Fruit fly (Drosophila melanogaster): ENCODE data around the gene KLHL18.

dm6 chr3R:11984862-11985261 is 25.4 kb downstream of the KLHL18 start:
- no peak for TF ChIP-seq psq (optimal IDR thresholded peaks at IDR 0.05)
- no peak for TF ChIP-seq ttk (optimal IDR thresholded peaks at IDR 0.05)
- no peak for TF ChIP-seq h (optimal IDR thresholded peaks at IDR 0.05)
- no peak for TF ChIP-seq Sin3A (optimal IDR thresholded peaks at IDR 0.05)
- TF ChIP-seq insv (optimal IDR thresholded peaks at IDR 0.05) = no peak
- TF ChIP-seq Myc (optimal IDR thresholded peaks at IDR 0.05) = no peak

Data from Kc167 (cell line).